Worm (Caenorhabditis elegans): ENCODE measurements around the gene msrp-7.

msrp-7 gene

ce11 chrII:10851110-10851509 is 40.3 kb downstream of the msrp-7 start (continued):
- TF ChIP-seq ama-1 (optimal IDR thresholded peaks at IDR 0.05), result no peak
- no peak for TF ChIP-seq lin-39 (tag; optimal IDR thresholded peaks at IDR 0.05)
- TF ChIP-seq set-16 (GFP tag; IDR thresholded peaks at IDR 0.05), result peak; percentile 62
- no peak for TF ChIP-seq ceh-32 (tag; optimal IDR thresholded peaks at IDR 0.05; ENCODE audit: poor library complexity)
- TF ChIP-seq lir-3 (tag; optimal IDR thresholded peaks at IDR 0.05), result no peak
- no peak for TF ChIP-seq ZK337.2 (GFP tag; IDR thresholded peaks at IDR 0.05)
- peak; percentile 80 for TF ChIP-seq mep-1 (tag; optimal IDR thresholded peaks at IDR 0.05)
- peak; percentile 97 for TF ChIP-seq hlh-11 (tag; optimal IDR thresholded peaks at IDR 0.05)
- TF ChIP-seq lin-38 (GFP tag; IDR thresholded peaks at IDR 0.05), result peak; percentile 55
- no peak for TF ChIP-seq ceh-28 (tag; optimal IDR thresholded peaks at IDR 0.05)
- peak; percentile 22 for TF ChIP-seq pqm-1 (tag; optimal IDR thresholded peaks at IDR 0.05)
- no peak for TF ChIP-seq zag-1 (tag; optimal IDR thresholded peaks at IDR 0.05)
- TF ChIP-seq ceh-20 (GFP tag; IDR thresholded peaks at IDR 0.05), result peak; percentile 96
- TF ChIP-seq nhr-48 (tag; optimal IDR thresholded peaks at IDR 0.05), result peak; percentile 90
- TF ChIP-seq nhr-42 (GFP tag; IDR thresholded peaks at IDR 0.05), result 0 out of 2 replicates have a peak, but pooled peaks have one; percentile 53
- no peak for TF ChIP-seq daf-19 (GFP tag; conservative IDR thresholded peaks at IDR 0.05)
- no peak for TF ChIP-seq aha-1 (tag)
- no peak for TF ChIP-seq dmd-8 (GFP tag; IDR thresholded peaks at IDR 0.05)
- TF ChIP-seq T26A8.4 (GFP tag; IDR thresholded peaks at IDR 0.05), result peak; percentile 66
- TF ChIP-seq lin-29 (GFP tag; IDR thresholded peaks at IDR 0.05), result no peak
- 0 out of 2 replicates have a peak, but pooled peaks have one; percentile 29 for TF ChIP-seq ctbp-1 (GFP tag; IDR thresholded peaks at IDR 0.05)
- TF ChIP-seq F49E8.2 (tag; optimal IDR thresholded peaks at IDR 0.05; ENCODE audit: borderline replicate concordance), result no peak
- TF ChIP-seq spr-1 (tag; optimal IDR thresholded peaks at IDR 0.05), result peak; percentile 17
- no peak for TF ChIP-seq skn-1 (tag; optimal IDR thresholded peaks at IDR 0.05)
- peak; percentile 48 for TF ChIP-seq ztf-7 (tag; optimal IDR thresholded peaks at IDR 0.05)
- peak; percentile 59; the same call in 1 of the 2 replicates for TF ChIP-seq saeg-2 (GFP tag; IDR thresholded peaks at IDR 0.05)
- no peak for TF ChIP-seq nhr-11 (tag; optimal IDR thresholded peaks at IDR 0.05)
- TF ChIP-seq Y105C5A.15 (GFP tag; IDR thresholded peaks at IDR 0.05), result 0 out of 2 replicates have a peak, but pooled peaks have one; percentile 17
- peak; percentile 66 for TF ChIP-seq gei-8 (GFP tag; optimal IDR thresholded peaks at IDR 0.05)
- TF ChIP-seq unc-39 (tag; optimal IDR thresholded peaks at IDR 0.05), result no peak
- no peak for TF ChIP-seq fkh-10 (GFP tag; optimal IDR thresholded peaks at IDR 0.05)
- TF ChIP-seq nhr-76 (tag; optimal IDR thresholded peaks at IDR 0.05), result no peak
- TF ChIP-seq madf-5 (GFP tag; IDR thresholded peaks at IDR 0.05), result no peak
- TF ChIP-seq madf-9 (GFP tag; conservative IDR thresholded peaks at IDR 0.05), result peak; percentile 42; the same call in 1 of the 2 replicates
- peak; percentile 50 for TF ChIP-seq mes-2 (tag; optimal IDR thresholded peaks at IDR 0.05; ENCODE audit: poor library complexity, severe bottlenecking)
- no peak for TF ChIP-seq F26F4.8 (GFP tag; conservative IDR thresholded peaks at IDR 0.05)
- TF ChIP-seq Y48G9A.11 (GFP tag; IDR thresholded peaks at IDR 0.05), result no peak
- peak; percentile 48 for TF ChIP-seq dpl-1 (GFP tag; optimal IDR thresholded peaks at IDR 0.05)
- TF ChIP-seq nhr-102 (tag; optimal IDR thresholded peaks at IDR 0.05), result peak; percentile 89
- peak; percentile 97 for TF ChIP-seq dmd-6 (GFP tag; IDR thresholded peaks at IDR 0.05)
- TF ChIP-seq cey-2 (tag; optimal IDR thresholded peaks at IDR 0.05; ENCODE audit: borderline replicate concordance, insufficient read depth), result no peak
- TF ChIP-seq zip-11 (GFP tag; IDR thresholded peaks at IDR 0.05), result no peak
- TF ChIP-seq daf-12 (tag; optimal IDR thresholded peaks at IDR 0.05), result no peak
- no peak for TF ChIP-seq jun-1 (tag; optimal IDR thresholded peaks at IDR 0.05)
- TF ChIP-seq daf-16 (GFP tag; optimal IDR thresholded peaks at IDR 0.05), result peak in 1 of 2 experiments; percentile 84
- TF ChIP-seq daf-16 (tag; optimal IDR thresholded peaks at IDR 0.05), result peak; percentile 71
- no peak for TF ChIP-seq ces-1 (GFP tag; optimal IDR thresholded peaks at IDR 0.05)
- no peak for TF ChIP-seq lim-7 (GFP tag; IDR thresholded peaks at IDR 0.05)
- no peak for TF ChIP-seq fos-1 (tag; optimal IDR thresholded peaks at IDR 0.05)
- peak; percentile 91 for TF ChIP-seq mdt-29 (GFP tag; IDR thresholded peaks at IDR 0.05)
- TF ChIP-seq nhr-25 (tag; optimal IDR thresholded peaks at IDR 0.05; ENCODE audit: borderline replicate concordance, insufficient read depth), result peak; percentile 73
- TF ChIP-seq ztf-11 (tag; optimal IDR thresholded peaks at IDR 0.05), result no peak

Measured in whole organism, L4 larva.